Worm (Caenorhabditis elegans): ENCODE results near the gene F58G1.3.

DNA sequence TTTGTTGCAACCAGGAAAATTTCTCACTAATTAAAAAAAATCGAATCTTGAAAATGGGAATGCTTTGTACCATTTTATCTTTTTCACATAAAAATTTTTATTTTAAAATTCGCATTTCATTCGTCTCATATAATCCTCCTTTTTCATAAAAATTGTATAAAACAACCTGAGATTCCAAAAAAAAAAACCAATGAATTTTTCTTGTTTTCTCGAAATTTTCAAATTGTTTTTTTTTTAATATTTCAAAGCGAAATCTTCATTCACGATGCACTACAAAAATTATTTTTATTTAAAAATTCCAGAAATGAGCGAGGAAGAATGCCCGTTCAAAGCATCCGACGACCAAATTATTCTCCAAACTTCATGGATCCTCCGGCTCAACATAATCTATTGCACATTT, 43.2 kb downstream of the F58G1.3 start, which contains the start of gene sra-14:
- TF ChIP-seq hlh-15 (tag; optimal IDR thresholded peaks at IDR 0.05) (no peak), lin-11 (tag; optimal IDR thresholded peaks at IDR 0.05) (no peak), nfya-1 (tag; optimal IDR thresholded peaks at IDR 0.05) (no peak), tbx-2 (tag; optimal IDR thresholded peaks at IDR 0.05) (no peak), ceh-30 (tag; optimal IDR thresholded peaks at IDR 0.05) (no peak), ref-2 (tag; optimal IDR thresholded peaks at IDR 0.05) (no peak), unc-86 (tag; optimal IDR thresholded peaks at IDR 0.05) (no peak), dmd-4 (tag; optimal IDR thresholded peaks at IDR 0.05; ENCODE audit: borderline replicate concordance) (no peak), ceh-31 (tag; optimal IDR thresholded peaks at IDR 0.05) (no peak), fkh-10 (GFP tag; optimal IDR thresholded peaks at IDR 0.05) (no peak)

All from whole organism, late embryonic.